Worm (Caenorhabditis elegans): ENCODE data around the gene daf-18.

DNA sequence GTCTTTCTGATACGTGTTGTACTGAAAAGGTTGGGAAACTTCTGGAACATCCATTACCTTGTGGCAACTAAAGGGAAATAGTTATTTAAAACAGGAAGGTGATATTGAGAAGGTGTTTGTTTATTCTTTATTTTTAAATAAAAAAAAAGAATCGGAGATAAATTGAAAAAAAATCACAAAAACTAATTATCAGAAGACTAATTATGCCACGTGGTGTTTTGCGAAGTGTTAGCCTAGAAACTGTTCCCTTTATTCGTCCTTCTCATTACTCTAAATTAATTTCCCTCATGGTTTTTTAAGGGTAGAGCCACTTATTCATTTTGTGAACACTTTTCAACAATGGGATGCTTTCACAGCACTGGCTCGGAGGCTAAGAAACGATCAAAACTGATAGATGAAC, 23.6 kb downstream of the daf-18 start, which contains the start of gene gpa-4:
- TF ChIP-seq tbx-2 (tag; optimal IDR thresholded peaks at IDR 0.05) (no peak), lin-15B (tag; optimal IDR thresholded peaks at IDR 0.05) (no peak), egl-5 (tag; optimal IDR thresholded peaks at IDR 0.05) (no peak), mdl-1 (tag; optimal IDR thresholded peaks at IDR 0.05) (no peak), nhr-12 (tag; optimal IDR thresholded peaks at IDR 0.05) (no peak)
